Fruit fly (Drosophila melanogaster) whole organism, wandering third instar larva: ENCODE results near the gene Cep135.

ENCODE experiments used
- Abd-B ChIP-seq: fragments of >200 bp; optimal IDR thresholded peaks from 2 replicates; lab custom pipeline; 2017; ENCODE audit warnings: missing biosample characterization, missing genetic modification characterization
- CG32264 ChIP-seq: fragments of 200-800 bp; sonication (Bioruptor generic); optimal IDR thresholded peaks from 2 replicates; lab custom pipeline; 2016; ENCODE audit warnings: missing biosample characterization, missing genetic modification characterization
- CG9705 ChIP-seq: fragments of 200-800 bp; sonication (Bioruptor generic); optimal IDR thresholded peaks from 2 replicates; lab custom pipeline; 2018; ENCODE audit warnings: missing biosample characterization, mild to moderate bottlenecking, missing genetic modification characterization
- Dfd ChIP-seq: fragments of >200 bp; optimal IDR thresholded peaks from 2 replicates; lab custom pipeline; 2017; ENCODE audit warnings: missing biosample characterization, missing genetic modification characterization
- Dif ChIP-seq: fragments of 200-275, 200-300 bp; sonication (Bioruptor generic); optimal IDR thresholded peaks from 2 replicates; lab custom pipeline; 2018; ENCODE audit warnings: missing biosample characterization, missing genetic modification characterization; ENCODE audit not compliant: partially characterized antibody
- GATAd ChIP-seq: sonication (Bioruptor generic); optimal IDR thresholded peaks from 2 replicates; lab custom pipeline; 2016; ENCODE audit warnings: missing biosample characterization, missing genetic modification characterization
- HLH106 ChIP-seq: fragments of 200-800 bp; optimal IDR thresholded peaks from 3 replicates; lab custom pipeline; 2019; ENCODE audit warnings: missing biosample characterization, mild to moderate bottlenecking, missing genetic modification characterization, moderate library complexity
- Hnf4 ChIP-seq: fragments of 200-800 bp; sonication (Bioruptor generic); optimal IDR thresholded peaks from 2 replicates; lab custom pipeline; 2016; ENCODE audit warnings: missing biosample characterization, mild to moderate bottlenecking, missing genetic modification characterization
- Hr78 ChIP-seq: fragments of >200 bp; optimal IDR thresholded peaks from 2 replicates; lab custom pipeline; 2017; ENCODE audit warnings: missing biosample characterization, missing genetic modification characterization
- Hr83 ChIP-seq: fragments of 200-300 bp; sonication (Bioruptor generic); optimal IDR thresholded peaks from 2 replicates; lab custom pipeline; 2016; ENCODE audit warnings: missing biosample characterization, mild to moderate bottlenecking, missing genetic modification characterization, moderate library complexity; ENCODE audit not compliant: poor library complexity, severe bottlenecking
- Jra ChIP-seq: sonication (Bioruptor generic); optimal IDR thresholded peaks from 2 replicates; lab custom pipeline; 2016; ENCODE audit warnings: missing biosample characterization, missing genetic modification characterization
- Myc ChIP-seq: fragments of >200 bp; optimal IDR thresholded peaks from 2 replicates; lab custom pipeline; 2017
- Rel ChIP-seq, 2 experiments: fragments of 200-800 bp; sonication (Bioruptor generic) in 1 of 2; optimal IDR thresholded peaks; 2 replicates in 1 of 2; 3 replicates in 1 of 2; lab custom pipeline; 2016 to 2019; ENCODE audit warnings: mild to moderate bottlenecking in 2 of 2, missing biosample characterization in 2 of 2, missing genetic modification characterization in 2 of 2, moderate library complexity in 1 of 2
- Sp1 ChIP-seq: fragments of 200-800 bp; sonication (Bioruptor generic); optimal IDR thresholded peaks from 3 replicates; lab custom pipeline; 2019; ENCODE audit warnings: missing biosample characterization, mild to moderate bottlenecking, missing genetic modification characterization, moderate library complexity
- br ChIP-seq: fragments of 200-800 bp; sonication (Bioruptor generic); optimal IDR thresholded peaks from 2 replicates; lab custom pipeline; 2016; ENCODE audit warnings: missing biosample characterization, missing genetic modification characterization
- brk ChIP-seq: fragments of 200-800 bp; sonication (Bioruptor generic); optimal IDR thresholded peaks from 2 replicates; lab custom pipeline; 2016; ENCODE audit warnings: missing biosample characterization, mild to moderate bottlenecking, missing genetic modification characterization
- dl ChIP-seq, 2 experiments: fragments of 175-275, 200-275 bp in 1 of 2; fragments of 200-275 bp in 1 of 2; sonication (Bioruptor generic); optimal IDR thresholded peaks; lab custom pipeline; 2018; ENCODE audit warnings: mild to moderate bottlenecking in 2 of 2, missing biosample characterization in 2 of 2, missing genetic modification characterization in 2 of 2, moderate library complexity in 2 of 2; ENCODE audit not compliant: partially characterized antibody in 2 of 2, insufficient read depth in 1 of 2
- dmrt93B ChIP-seq: fragments of 200-800 bp; sonication (Bioruptor generic); optimal IDR thresholded peaks from 2 replicates; lab custom pipeline; 2018; ENCODE audit warnings: missing biosample characterization, mild to moderate bottlenecking, missing genetic modification characterization
- dsf ChIP-seq: sonication (Bioruptor generic); optimal IDR thresholded peaks from 2 replicates; lab custom pipeline; 2016; ENCODE audit warnings: missing biosample characterization, missing genetic modification characterization, borderline replicate concordance
- foxo ChIP-seq, 2 experiments: fragments of 200-800 bp; sonication (Bioruptor generic); optimal IDR thresholded peaks; 2 replicates in 1 of 2; 3 replicates in 1 of 2; lab custom pipeline; 2016 to 2017; ENCODE audit warnings: missing biosample characterization in 2 of 2, missing genetic modification characterization in 2 of 2
- fru ChIP-seq: fragments of 200-800 bp; sonication (Bioruptor generic); optimal IDR thresholded peaks from 3 replicates; lab custom pipeline; 2016; ENCODE audit warnings: missing biosample characterization, mild to moderate bottlenecking, missing genetic modification characterization
- jim ChIP-seq: fragments of 175-275, 200-325 bp; sonication (Bioruptor generic); optimal IDR thresholded peaks from 2 replicates; lab custom pipeline; 2016; ENCODE audit warnings: missing biosample characterization, mild to moderate bottlenecking, missing genetic modification characterization
- lola ChIP-seq: fragments of >200 bp; optimal IDR thresholded peaks from 2 replicates; lab custom pipeline; 2017; ENCODE audit warnings: missing biosample characterization, missing genetic modification characterization
- pan ChIP-seq: fragments of >200 bp; optimal IDR thresholded peaks from 2 replicates; lab custom pipeline; 2017
- psq ChIP-seq: fragments of 200-800 bp; sonication (Bioruptor generic); optimal IDR thresholded peaks from 3 replicates; lab custom pipeline; 2017; ENCODE audit warnings: missing biosample characterization, mild to moderate bottlenecking, missing genetic modification characterization, moderate library complexity
- rgr ChIP-seq: fragments of 200-800 bp; sonication (Bioruptor generic); optimal IDR thresholded peaks from 3 replicates; lab custom pipeline; 2016; ENCODE audit warnings: missing biosample characterization, mild to moderate bottlenecking, missing genetic modification characterization
- sage ChIP-seq: fragments of 200-800 bp; sonication (Bioruptor generic); optimal IDR thresholded peaks from 2 replicates; lab custom pipeline; 2016; ENCODE audit warnings: missing biosample characterization, mild to moderate bottlenecking, missing genetic modification characterization
- sv ChIP-seq: fragments of 200-800 bp; sonication (Bioruptor generic); optimal IDR thresholded peaks from 3 replicates; lab custom pipeline; 2016; ENCODE audit warnings: missing biosample characterization, missing genetic modification characterization
- usp ChIP-seq: fragments of >200 bp; optimal IDR thresholded peaks from 2 replicates; lab custom pipeline; 2017; ENCODE audit warnings: missing biosample characterization, missing genetic modification characterization
- woc ChIP-seq: sonication (Bioruptor generic); optimal IDR thresholded peaks from 2 replicates; lab custom pipeline; 2016; ENCODE audit warnings: missing biosample characterization, mild to moderate bottlenecking, missing genetic modification characterization

Cep135 gene

dm6 chr3L:15116536-15116935 lies at the start of gene Cep135:
Cep135 (plus strand) TSS chr3L:15116737.
- TF ChIP-seq woc (no peak), foxo (GFP tag; optimal IDR thresholded peaks at IDR 0.05; lab: Kevin White, UChicago) (no peak), pan (lab: Kevin White, UChicago) (no peak), Sp1 (GFP tag; lab: Kevin White, UChicago) (no peak), Myc (lab: Kevin White, UChicago) (no peak), brk (GFP tag; lab: Kevin White, UChicago) (peak; percentile 71)

- TF ChIP-seq Hnf4 (GFP tag; lab: Kevin White, UChicago), result no peak
- no peak for TF ChIP-seq rgr
- TF ChIP-seq Myc (lab: Kevin White, UChicago), result peak; percentile 84
Observed at dm6 chr3L:15072149-15072548, 44.4 kb upstream of the Cep135 start.

- TF ChIP-seq Hr78 (GFP tag; lab: Kevin White, UChicago) (no peak), dl (GFP tag; optimal IDR thresholded peaks at IDR 0.05; lab: Kevin White, UChicago; ENCODE audit: insufficient read depth in 1 of 2, partially characterized antibody in 2 of 2) (no peak), Dfd (no peak), Abd-B (GFP tag; lab: Kevin White, UChicago) (no peak), sage (GFP tag; lab: Kevin White, UChicago) (no peak), rgr (no peak), psq (GFP tag; lab: Kevin White, UChicago) (no peak), CG32264 (GFP tag; lab: Kevin White, UChicago) (no peak), HLH106 (no peak), Hnf4 (GFP tag; lab: Kevin White, UChicago) (no peak), lola (no peak)
Observed at dm6 chr3L:15073680-15074079, 42.9 kb upstream of the Cep135 start.

- TF ChIP-seq HLH106, result no peak
- no peak for TF ChIP-seq lola
- no peak for TF ChIP-seq Rel (GFP tag; optimal IDR thresholded peaks at IDR 0.05; lab: Kevin White, UChicago)
- TF ChIP-seq Rel (tag; optimal IDR thresholded peaks at IDR 0.05; lab: Kevin White, UChicago), result no peak
- TF ChIP-seq rgr, result no peak
- TF ChIP-seq woc, result no peak
- TF ChIP-seq brk (GFP tag; lab: Kevin White, UChicago), result no peak
- TF ChIP-seq Hr83 (GFP tag; lab: Kevin White, UChicago), result no peak
- no peak for TF ChIP-seq CG32264 (GFP tag; lab: Kevin White, UChicago)
- no peak for TF ChIP-seq jim
- no peak for TF ChIP-seq dsf (GFP tag; lab: Kevin White, UChicago)
- TF ChIP-seq GATAd (GFP tag; lab: Kevin White, UChicago), result no peak
- no peak for TF ChIP-seq usp (GFP tag; lab: Kevin White, UChicago)
- TF ChIP-seq sv, result no peak
- no peak for TF ChIP-seq fru (GFP tag; lab: Kevin White, UChicago)
- no peak for TF ChIP-seq dmrt93B (GFP tag; lab: Kevin White, UChicago)
- TF ChIP-seq Hr78 (GFP tag; lab: Kevin White, UChicago), result no peak
- TF ChIP-seq br (GFP tag; lab: Kevin White, UChicago), result no peak
- TF ChIP-seq Hnf4 (GFP tag; lab: Kevin White, UChicago), result no peak
- no peak for TF ChIP-seq Dif (GFP tag; lab: Kevin White, UChicago)
Observed at dm6 chr3L:15076380-15076779, 40.2 kb upstream of the Cep135 start.

dm6 chr3L:15078347-15078746 lies 38.2 kb upstream of the Cep135 start, which contains the start of gene Or71a:
Or71a (minus strand) TSS chr3L:15078447.
- TF ChIP-seq woc, result no peak
- no peak for TF ChIP-seq fru (GFP tag; lab: Kevin White, UChicago)
- TF ChIP-seq sage (GFP tag; lab: Kevin White, UChicago), result no peak
- TF ChIP-seq brk (GFP tag; lab: Kevin White, UChicago), result no peak
- no peak for TF ChIP-seq Rel (GFP tag; optimal IDR thresholded peaks at IDR 0.05; lab: Kevin White, UChicago)
- TF ChIP-seq Rel (tag; optimal IDR thresholded peaks at IDR 0.05; lab: Kevin White, UChicago), result no peak
- TF ChIP-seq Jra (GFP tag; lab: Kevin White, UChicago), result no peak
- TF ChIP-seq pan (lab: Kevin White, UChicago), result no peak
- no peak for TF ChIP-seq GATAd (GFP tag; lab: Kevin White, UChicago)
- no peak for TF ChIP-seq lola
- TF ChIP-seq CG9705 (GFP tag; lab: Kevin White, UChicago), result no peak
- TF ChIP-seq foxo (GFP tag; optimal IDR thresholded peaks at IDR 0.05; lab: Kevin White, UChicago), result no peak
- TF ChIP-seq Hr78 (GFP tag; lab: Kevin White, UChicago), result no peak
- TF ChIP-seq dmrt93B (GFP tag; lab: Kevin White, UChicago), result no peak
- no peak for TF ChIP-seq dsf (GFP tag; lab: Kevin White, UChicago)
- TF ChIP-seq HLH106, result no peak
